Worm (Caenorhabditis elegans) whole organism, L4 larva: ENCODE data around the gene Y79H2A.2.
"Not testable (repeated sequence)": the region's sequence is repeated elsewhere in the genome, so short reads cannot be mapped to it uniquely, and the experiment has no call there.

Experiments
- aly-2 ChIP-seq: sonication (generic microtip); optimal IDR thresholded peaks from 2 replicates; lab custom pipeline; 2018; ENCODE audit warnings: missing biosample characterization, missing genetic modification characterization
- dmd-8 ChIP-seq: fragments of 200-800 bp; sonication (Bioruptor generic); IDR thresholded peaks from 2 replicates; pipeline ENCODE4 v1.3.6; 2022; ENCODE audit warnings: missing genetic modification characterization, missing compliant biosample characterization
- lin-39 ChIP-seq: fragments of 150-350 bp; optimal IDR thresholded peaks from 2 replicates; lab custom pipeline; 2014; ENCODE audit warnings: missing biosample characterization, missing genetic modification reagents, missing genetic modification characterization
- nhr-11 ChIP-seq: fragments of 150-350 bp; optimal IDR thresholded peaks from 2 replicates; lab custom pipeline; 2014; ENCODE audit warnings: missing biosample characterization, missing genetic modification characterization
- nhr-237 ChIP-seq: sonication (generic microtip); optimal IDR thresholded peaks from 2 replicates; lab custom pipeline; 2017; ENCODE audit warnings: missing biosample characterization, missing genetic modification characterization
- unc-62 ChIP-seq, 3 experiments: fragments of 150-350 bp in 1 of 3; sonication (generic microtip); optimal IDR thresholded peaks in 2 of 3; peaks in 1 of 3; 1 replicate in 1 of 3; 2 replicates in 2 of 3; lab custom pipeline; 2014 to 2017; ENCODE audit warnings: missing biosample characterization in 3 of 3, missing genetic modification characterization in 3 of 3, missing genetic modification reagents in 3 of 3, missing genotype in 1 of 3

ce11 chrIII:12005871-12006358 is 24.7 kb downstream of the Y79H2A.2 start:
- TF ChIP-seq aly-2 (tag; lab: Kevin White, UChicago); nhr-11 (tag; lab: Kevin White, UChicago); dmd-8 (GFP tag; lab: Robert Waterston, UW); unc-62 (GFP tag; optimal IDR thresholded peaks at IDR 0.05 in 1 of 2; lab: Kevin White, UChicago); unc-62 (tag; optimal IDR thresholded peaks at IDR 0.05; lab: Kevin White, UChicago); nhr-237; lin-39: not testable (repeated sequence)
